Worm (Caenorhabditis elegans) whole organism, L4/young adult: Measurements from ENCODE around the gene exp-1.

ENCODE experiments used
- dao-5 ChIP-seq: sonication (generic microtip); optimal IDR thresholded peaks from 2 replicates; lab custom pipeline; 2016; ENCODE audit warnings: missing genotype, missing genetic modification characterization, moderate library complexity, missing compliant biosample characterization
- him-1 ChIP-seq: sonication (generic microtip); optimal IDR thresholded peaks from 2 replicates; lab custom pipeline; 2016; ENCODE audit warnings: missing genotype, missing genetic modification reagents, missing genetic modification characterization, missing compliant biosample characterization

DNA sequence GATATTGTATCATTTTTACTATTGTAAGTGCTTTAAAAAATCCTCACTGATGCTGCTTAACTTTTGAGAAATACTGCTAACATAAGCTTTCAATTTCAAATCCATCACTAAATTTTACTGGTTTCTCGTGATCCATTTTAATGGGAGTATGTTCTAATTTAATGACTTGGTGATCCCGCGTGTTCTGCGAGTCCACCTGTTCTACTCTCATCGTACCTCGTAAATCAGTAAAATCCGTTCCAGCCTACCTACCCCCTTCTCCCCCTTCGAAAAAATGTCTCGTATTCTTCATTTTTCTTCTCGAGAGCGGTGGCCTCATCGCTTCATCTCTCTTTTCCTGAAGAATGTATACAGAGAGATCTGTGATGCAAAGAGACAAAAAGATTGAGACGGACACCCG, 25.4 kb downstream of the exp-1 start:
- TF ChIP-seq dao-5 (tag; lab: Kevin White, UChicago) (no peak), him-1 (tag; lab: Kevin White, UChicago) (no peak)
